Fruit fly (Drosophila melanogaster): Measurements from ENCODE around the gene CG10738.

The CG10738 gene

dm6 chr3L:13403141-13403867 is 47.3 kb upstream of the CG10738 start:
- TF ChIP-seq svp (GFP tag): peak; percentile 21
- TF ChIP-seq CG6276 (GFP tag; optimal IDR thresholded peaks at IDR 0.05): no peak
- TF ChIP-seq fd85E (GFP tag; optimal IDR thresholded peaks at IDR 0.05): no peak
- TF ChIP-seq esn (GFP tag; optimal IDR thresholded peaks at IDR 0.05): peak; percentile 39
- no peak for TF ChIP-seq CG8632 (GFP tag; optimal IDR thresholded peaks at IDR 0.05)
- no peak for TF ChIP-seq CG1621 (tag; optimal IDR thresholded peaks at IDR 0.05)
- peak; percentile 20 for TF ChIP-seq topi (GFP tag; optimal IDR thresholded peaks at IDR 0.05)
- TF ChIP-seq CG10631 (GFP tag; optimal IDR thresholded peaks at IDR 0.05): peak; percentile 5
- no peak for TF ChIP-seq Sox102F (GFP tag; optimal IDR thresholded peaks at IDR 0.05)
- no peak for TF ChIP-seq Blimp-1 (GFP tag; optimal IDR thresholded peaks at IDR 0.05)
- no peak for TF ChIP-seq CG3032 (tag; optimal IDR thresholded peaks at IDR 0.05)
- no peak for TF ChIP-seq CG6854 (GFP tag; optimal IDR thresholded peaks at IDR 0.05)
- TF ChIP-seq CG15336 (GFP tag; IDR thresholded peaks at IDR 0.05): no peak
- no peak for TF ChIP-seq spab (GFP tag; optimal IDR thresholded peaks at IDR 0.05)
- no peak for TF ChIP-seq pdm3 (GFP tag; optimal IDR thresholded peaks at IDR 0.05)
- TF ChIP-seq Hr4 (GFP tag; optimal IDR thresholded peaks at IDR 0.05): no peak
- TF ChIP-seq ss (GFP tag; optimal IDR thresholded peaks at IDR 0.05): no peak
- no peak for TF ChIP-seq CG9139 (GFP tag; optimal IDR thresholded peaks at IDR 0.05)
- no peak for TF ChIP-seq CG10669 (GFP tag; optimal IDR thresholded peaks at IDR 0.05)
- no peak for TF ChIP-seq net (GFP tag; optimal IDR thresholded peaks at IDR 0.05)
- TF ChIP-seq CG3919 (GFP tag; optimal IDR thresholded peaks at IDR 0.05): peak; percentile 8
- no peak for TF ChIP-seq Ets21C (GFP tag; optimal IDR thresholded peaks at IDR 0.05)
- TF ChIP-seq Met (GFP tag; optimal IDR thresholded peaks at IDR 0.05): peak; percentile 8
- peak; percentile 68 for TF ChIP-seq Eip78C (GFP tag)

- TF ChIP-seq Eip93F (GFP tag; optimal IDR thresholded peaks at IDR 0.05) (no peak), fd85E (GFP tag; optimal IDR thresholded peaks at IDR 0.05) (no peak), vri (GFP tag; optimal IDR thresholded peaks at IDR 0.05) (no peak), Lpt (GFP tag; optimal IDR thresholded peaks at IDR 0.05) (no peak), eg (GFP tag; IDR thresholded peaks at IDR 0.05) (no peak), ss (GFP tag; optimal IDR thresholded peaks at IDR 0.05) (peak; percentile 34 to 42), topi (GFP tag; optimal IDR thresholded peaks at IDR 0.05) (peak; percentile 36), CG32006 (GFP tag; optimal IDR thresholded peaks at IDR 0.05) (peak; percentile 49), CG4318 (GFP tag; optimal IDR thresholded peaks at IDR 0.05) (no peak), CG6792 (GFP tag; optimal IDR thresholded peaks at IDR 0.05) (peak; percentile 52), achi (GFP tag; optimal IDR thresholded peaks at IDR 0.05) (peak; percentile 50), CG3919 (GFP tag; optimal IDR thresholded peaks at IDR 0.05) (peak; percentile 68), CG6808 (GFP tag; optimal IDR thresholded peaks at IDR 0.05) (peak; percentile 62), CG8632 (GFP tag; optimal IDR thresholded peaks at IDR 0.05) (peak; percentile 48), CG34406 (GFP tag; optimal IDR thresholded peaks at IDR 0.05) (peak; percentile 54), CG6276 (GFP tag; optimal IDR thresholded peaks at IDR 0.05) (no peak), Hr4 (GFP tag; optimal IDR thresholded peaks at IDR 0.05) (peak; percentile 34), Ets21C (GFP tag; optimal IDR thresholded peaks at IDR 0.05) (no peak), esn (GFP tag; optimal IDR thresholded peaks at IDR 0.05) (peak; percentile 73), net (GFP tag; optimal IDR thresholded peaks at IDR 0.05) (peak; percentile 58), CG8119 (GFP tag; IDR thresholded peaks at IDR 0.05) (no peak), Ets96B (tag; optimal IDR thresholded peaks at IDR 0.05) (peak; percentile 43), CG31627 (GFP tag; optimal IDR thresholded peaks at IDR 0.05) (peak; percentile 29), acj6 (GFP tag; optimal IDR thresholded peaks at IDR 0.05) (peak; percentile 46), CG15336 (GFP tag; IDR thresholded peaks at IDR 0.05) (no peak), lz (GFP tag; optimal IDR thresholded peaks at IDR 0.05) (peak; percentile 14), CG11902 (GFP tag; optimal IDR thresholded peaks at IDR 0.05) (peak; percentile 17), Sox102F (GFP tag; optimal IDR thresholded peaks at IDR 0.05) (peak; percentile 21), Eip78C (GFP tag) (peak; percentile 84), Hr39 (GFP tag; optimal IDR thresholded peaks at IDR 0.05) (peak; percentile 42), CG10631 (GFP tag; optimal IDR thresholded peaks at IDR 0.05) (peak; percentile 56), Met (GFP tag; optimal IDR thresholded peaks at IDR 0.05) (peak; percentile 50), pdm3 (GFP tag; optimal IDR thresholded peaks at IDR 0.05) (peak; percentile 52), fkh (GFP tag; optimal IDR thresholded peaks at IDR 0.05) (no peak), CG16779 (tag; optimal IDR thresholded peaks at IDR 0.05) (no peak), Eip75B (GFP tag; optimal IDR thresholded peaks at IDR 0.05) (peak; percentile 54), CG9139 (GFP tag; optimal IDR thresholded peaks at IDR 0.05) (peak; percentile 3), CG7368 (GFP tag; optimal IDR thresholded peaks at IDR 0.05) (no peak), CG11294 (GFP tag; IDR thresholded peaks at IDR 0.05) (no peak), CG6163 (GFP tag; IDR thresholded peaks at IDR 0.05) (0 out of 3 replicates have a peak, but pooled peaks have one; percentile 43)
Observed at dm6 chr3L:13406873-13407272, 43.7 kb upstream of the CG10738 start.
